Worm (Caenorhabditis elegans) whole organism, young adult: ENCODE data around the gene C41G6.12.

Experiments used
- B0019.2 ChIP-seq: fragments of 200-800 bp; sonication (Bioruptor generic); conservative IDR thresholded peaks from 2 replicates; pipeline ENCODE4 v1.3.6; 2022; ENCODE audit warnings: missing genetic modification reagents, missing genetic modification characterization, missing compliant biosample characterization
- B0261.1 ChIP-seq: sonication (generic microtip); optimal IDR thresholded peaks from 2 replicates; lab custom pipeline; 2016; ENCODE audit warnings: mild to moderate bottlenecking, missing genetic modification characterization, moderate library complexity, missing compliant biosample characterization
- F22D6.2 ChIP-seq: sonication (generic microtip); optimal IDR thresholded peaks from 2 replicates; lab custom pipeline; 2016; ENCODE audit warnings: mild to moderate bottlenecking, missing genetic modification characterization, missing compliant biosample characterization
- F23B12.7 ChIP-seq: sonication (generic microtip); optimal IDR thresholded peaks from 2 replicates; lab custom pipeline; 2017; ENCODE audit warnings: missing genetic modification characterization, mild to moderate bottlenecking, missing compliant biosample characterization, antibody characterized with exemption, moderate library complexity; ENCODE audit not compliant: insufficient read depth
- F37B4.10 ChIP-seq: fragments of 200-800 bp; sonication (Bioruptor generic); IDR thresholded peaks from 2 replicates; pipeline ENCODE4 v1.3.6; 2022; ENCODE audit warnings: missing genetic modification characterization, missing compliant biosample characterization
- F52B5.7 ChIP-seq: sonication (generic microtip); optimal IDR thresholded peaks from 2 replicates; lab custom pipeline; 2016; ENCODE audit warnings: mild to moderate bottlenecking, missing genetic modification characterization, missing compliant biosample characterization
- F57A8.1 ChIP-seq: fragments of 200-800 bp; sonication (Bioruptor generic); optimal IDR thresholded peaks from 2 replicates; lab custom pipeline; 2018; ENCODE audit warnings: mild to moderate bottlenecking, missing genetic modification characterization, moderate library complexity, missing compliant biosample characterization
- Y53F4B.3 ChIP-seq: fragments of 200-800 bp; sonication (Bioruptor generic); IDR thresholded peaks from 2 replicates; pipeline ENCODE4 v1.3.6; 2022; ENCODE audit warnings: missing genetic modification reagents, missing genetic modification characterization, missing compliant biosample characterization
- Y79H2A.3 ChIP-seq: fragments of 200-800 bp; sonication (Bioruptor generic); conservative IDR thresholded peaks from 2 replicates; pipeline ENCODE4 v1.3.6; 2022; ENCODE audit warnings: missing genetic modification reagents, missing genetic modification characterization, missing compliant biosample characterization
- Y95B8A.8 ChIP-seq: fragments of 200-800 bp; sonication (Bioruptor generic); IDR thresholded peaks from 2 replicates; pipeline ENCODE4 v1.3.6; 2022; ENCODE audit warnings: missing genetic modification reagents, missing genetic modification characterization, missing compliant biosample characterization
- ZK185.1 ChIP-seq: sonication (generic microtip); optimal IDR thresholded peaks from 2 replicates; lab custom pipeline; 2016; ENCODE audit warnings: mild to moderate bottlenecking, missing genetic modification characterization, missing compliant biosample characterization; ENCODE audit not compliant: poor library complexity, severe bottlenecking
- akir-1 ChIP-seq: fragments of 200-800 bp; sonication (Bioruptor generic); optimal IDR thresholded peaks from 2 replicates; lab custom pipeline; 2018; ENCODE audit warnings: mild to moderate bottlenecking, missing genetic modification characterization, moderate library complexity, missing compliant biosample characterization
- aptf-2 ChIP-seq: fragments of 200-800 bp; sonication (Bioruptor generic); conservative IDR thresholded peaks from 2 replicates; pipeline ENCODE4 v1.3.6; 2022; ENCODE audit warnings: missing genetic modification reagents, missing genetic modification characterization, missing compliant biosample characterization
- aptf-3 ChIP-seq: fragments of 200-800 bp; sonication (Bioruptor generic); IDR thresholded peaks from 2 replicates; pipeline ENCODE4 v1.3.6; 2022; ENCODE audit warnings: missing genetic modification characterization, missing compliant biosample characterization
- atf-7 ChIP-seq: sonication (generic microtip); optimal IDR thresholded peaks from 2 replicates; lab custom pipeline; 2017; ENCODE audit warnings: mild to moderate bottlenecking, missing genetic modification characterization, missing compliant biosample characterization
- attf-5 ChIP-seq: fragments of 200-800 bp; sonication (Bioruptor generic); optimal IDR thresholded peaks from 2 replicates; lab custom pipeline; 2018; ENCODE audit warnings: mild to moderate bottlenecking, missing genetic modification characterization, missing compliant biosample characterization
- cebp-2 ChIP-seq: fragments of 200-800 bp; sonication (Bioruptor generic); IDR thresholded peaks from 2 replicates; pipeline ENCODE4 v1.3.6; 2022; ENCODE audit warnings: missing genetic modification characterization, missing compliant biosample characterization
- ceh-40 ChIP-seq: fragments of 200-800 bp; sonication (Bioruptor generic); IDR thresholded peaks from 2 replicates; pipeline ENCODE4 v1.3.6; 2022; ENCODE audit warnings: missing genetic modification characterization, missing compliant biosample characterization
- fkh-3 ChIP-seq: sonication (generic microtip); optimal IDR thresholded peaks from 2 replicates; lab custom pipeline; 2016; ENCODE audit warnings: mild to moderate bottlenecking, missing genetic modification characterization, missing compliant biosample characterization
- hlh-12 ChIP-seq: sonication (generic microtip); optimal IDR thresholded peaks from 2 replicates; lab custom pipeline; 2016; ENCODE audit warnings: missing genetic modification characterization, missing compliant biosample characterization
- hmg-20 ChIP-seq: fragments of 200-800 bp; sonication (Bioruptor generic); IDR thresholded peaks from 2 replicates; pipeline ENCODE4 v1.3.6; 2022; ENCODE audit warnings: missing genetic modification reagents, missing genetic modification characterization, missing compliant biosample characterization
- hrde-1 ChIP-seq: sonication (generic microtip); optimal IDR thresholded peaks from 2 replicates; lab custom pipeline; 2016; ENCODE audit warnings: missing genetic modification characterization, mild to moderate bottlenecking, missing compliant biosample characterization, moderate library complexity, missing genotype, missing genetic modification reagents, borderline replicate concordance
- hsf-1 ChIP-seq: fragments of 200-800 bp; sonication (Bioruptor generic); IDR thresholded peaks from 2 replicates; pipeline ENCODE4 v1.3.6; 2022; ENCODE audit warnings: missing genetic modification reagents, missing genetic modification characterization, missing compliant biosample characterization
- lag-1 ChIP-seq: fragments of 200-800 bp; sonication (Bioruptor generic); IDR thresholded peaks from 2 replicates; pipeline ENCODE4 v1.3.6; 2022; ENCODE audit warnings: missing genetic modification reagents, missing genetic modification characterization, missing compliant biosample characterization
- let-526 ChIP-seq: fragments of 200-800 bp; sonication (Bioruptor generic); IDR thresholded peaks from 2 replicates; pipeline ENCODE4 v1.3.6; 2022; ENCODE audit warnings: missing genetic modification reagents, missing genetic modification characterization, missing compliant biosample characterization
- lin-26 ChIP-seq: fragments of 200-800 bp; sonication (Bioruptor generic); IDR thresholded peaks from 2 replicates; pipeline ENCODE4 v1.3.6; 2022; ENCODE audit warnings: missing genetic modification reagents, missing genetic modification characterization, missing compliant biosample characterization
- lin-35 ChIP-seq, 3 experiments: fragments of 150-350 bp in 2 of 3; sonication (generic microtip) in 1 of 3; optimal IDR thresholded peaks; 2 replicates each; lab custom pipeline; 2014 to 2018; ENCODE audit warnings: missing biosample characterization in 3 of 3, missing genetic modification characterization in 3 of 3, missing genetic modification reagents in 3 of 3
- lin-40 ChIP-seq: sonication (generic microtip); optimal IDR thresholded peaks from 2 replicates; lab custom pipeline; 2016; ENCODE audit warnings: missing genetic modification characterization, mild to moderate bottlenecking, missing compliant biosample characterization, missing genotype, missing genetic modification reagents
- lsy-27 ChIP-seq: sonication (generic microtip); optimal IDR thresholded peaks from 2 replicates; lab custom pipeline; 2017; ENCODE audit warnings: missing genetic modification characterization, mild to moderate bottlenecking, missing compliant biosample characterization, antibody characterized with exemption, missing genotype, borderline replicate concordance; ENCODE audit not compliant: insufficient read depth
- madf-8 ChIP-seq: fragments of 200-800 bp; sonication (Bioruptor generic); conservative IDR thresholded peaks from 2 replicates; pipeline ENCODE4 v1.3.6; 2022; ENCODE audit warnings: missing genetic modification reagents, missing genetic modification characterization, missing compliant biosample characterization
- mcd-1 ChIP-seq: fragments of 200-800 bp; sonication (Bioruptor generic); IDR thresholded peaks from 2 replicates; pipeline ENCODE4 v1.3.6; 2022; ENCODE audit warnings: missing genetic modification reagents, missing genetic modification characterization, missing compliant biosample characterization
- mel-28 ChIP-seq: sonication (generic microtip); optimal IDR thresholded peaks from 2 replicates; lab custom pipeline; 2016; ENCODE audit warnings: borderline replicate concordance, mild to moderate bottlenecking, missing genetic modification characterization, missing compliant biosample characterization
- mes-4 ChIP-seq: sonication (generic microtip); optimal IDR thresholded peaks from 2 replicates; lab custom pipeline; 2016; ENCODE audit warnings: missing genotype, missing genetic modification characterization, missing compliant biosample characterization
- mxl-1 ChIP-seq: sonication (generic microtip); optimal IDR thresholded peaks from 2 replicates; lab custom pipeline; 2016; ENCODE audit warnings: missing genetic modification characterization, missing compliant biosample characterization
- nfya-1 ChIP-seq: sonication (generic microtip); optimal IDR thresholded peaks from 2 replicates; lab custom pipeline; 2017; ENCODE audit warnings: antibody characterized with exemption, missing compliant biosample characterization, missing genetic modification characterization, borderline replicate concordance; ENCODE audit not compliant: insufficient read depth
- nfyb-1 ChIP-seq: fragments of 200-800 bp; sonication (Bioruptor generic); IDR thresholded peaks from 2 replicates; pipeline ENCODE4 v1.3.6; 2022; ENCODE audit warnings: missing genetic modification reagents, missing genetic modification characterization, missing compliant biosample characterization
- nhr-179 ChIP-seq: sonication (generic microtip); optimal IDR thresholded peaks from 2 replicates; lab custom pipeline; 2016; ENCODE audit warnings: mild to moderate bottlenecking, missing genetic modification characterization, missing compliant biosample characterization
- nhr-27 ChIP-seq: fragments of 200-800 bp; sonication (Bioruptor generic); optimal IDR thresholded peaks from 2 replicates; lab custom pipeline; 2018; ENCODE audit warnings: mild to moderate bottlenecking, missing genetic modification characterization, moderate library complexity, missing compliant biosample characterization
- nhr-80 ChIP-seq: sonication (generic microtip); optimal IDR thresholded peaks from 2 replicates; lab custom pipeline; 2016; ENCODE audit warnings: missing genetic modification characterization, missing compliant biosample characterization
- rcor-1 ChIP-seq: fragments of 200-800 bp; sonication (Bioruptor generic); IDR thresholded peaks from 2 replicates; pipeline ENCODE4 v1.3.6; 2022; ENCODE audit warnings: missing genetic modification reagents, missing genetic modification characterization, missing compliant biosample characterization
- repo-1 ChIP-seq: sonication (generic microtip); optimal IDR thresholded peaks from 2 replicates; lab custom pipeline; 2017; ENCODE audit warnings: mild to moderate bottlenecking, missing genetic modification characterization, missing compliant biosample characterization
- sea-2 ChIP-seq: fragments of 200-800 bp; sonication (Bioruptor generic); IDR thresholded peaks from 2 replicates; pipeline ENCODE4 v1.3.6; 2022; ENCODE audit warnings: missing genetic modification characterization, missing compliant biosample characterization
- snpc-1.1 ChIP-seq: sonication (generic microtip); optimal IDR thresholded peaks from 2 replicates; lab custom pipeline; 2017; ENCODE audit warnings: missing genetic modification characterization, mild to moderate bottlenecking, missing compliant biosample characterization, antibody characterized with exemption, moderate library complexity, missing genotype, missing genetic modification reagents; ENCODE audit not compliant: insufficient read depth
- somi-1 ChIP-seq: fragments of 200-800 bp; sonication (Bioruptor generic); optimal IDR thresholded peaks from 2 replicates; lab custom pipeline; 2018; ENCODE audit warnings: mild to moderate bottlenecking, missing genetic modification characterization, missing compliant biosample characterization
- tlf-1 ChIP-seq: fragments of 200-800 bp; sonication (Bioruptor generic); optimal IDR thresholded peaks from 2 replicates; lab custom pipeline; 2018; ENCODE audit warnings: mild to moderate bottlenecking, missing genetic modification characterization, missing compliant biosample characterization
- unc-130 ChIP-seq: sonication (generic microtip); optimal IDR thresholded peaks from 2 replicates; lab custom pipeline; 2016; ENCODE audit warnings: missing genetic modification reagents, missing genetic modification characterization, missing compliant biosample characterization
- ztf-28 ChIP-seq: fragments of 200-800 bp; sonication (Bioruptor generic); IDR thresholded peaks from 2 replicates; pipeline ENCODE4 v1.3.6; 2022; ENCODE audit warnings: missing genetic modification reagents, missing genetic modification characterization, missing compliant biosample characterization

Gene C41G6.12

DNA sequence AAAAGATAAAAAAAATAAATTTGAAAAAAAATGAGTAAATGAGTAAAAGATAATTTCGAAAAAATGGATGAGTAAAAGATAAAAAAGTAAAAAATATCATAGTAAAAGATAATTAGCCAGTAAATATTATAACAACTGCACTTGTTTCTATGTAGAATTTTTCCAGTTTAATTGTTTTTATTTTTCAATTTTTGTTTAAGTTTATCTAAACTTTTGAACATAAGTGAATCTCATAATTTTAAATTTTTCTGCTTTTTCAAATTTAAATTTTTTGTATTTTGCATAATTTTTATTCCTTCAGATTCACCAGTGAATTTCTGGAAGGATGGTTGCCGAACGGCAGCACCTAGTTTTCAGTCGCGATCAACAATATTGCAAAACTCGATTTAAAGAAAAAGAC is 33.7 kb upstream of the C41G6.12 start, which contains the start of gene chil-12:
chil-12 (plus strand) TSS at position 301 of the 400 bp plus-strand sequence.
- TF ChIP-seq aptf-2 (GFP tag; lab: Robert Waterston, UW): no peak
- TF ChIP-seq nfyb-1 (GFP tag; lab: Robert Waterston, UW): no peak
- no peak for TF ChIP-seq lin-40 (tag; lab: Kevin White, UChicago)
- TF ChIP-seq snpc-1.1 (tag; lab: Kevin White, UChicago): no peak
- no peak for TF ChIP-seq F23B12.7
- no peak for TF ChIP-seq nhr-27 (tag; lab: Kevin White, UChicago)
- no peak for TF ChIP-seq fkh-3
- no peak for TF ChIP-seq F37B4.10
- TF ChIP-seq hsf-1: no peak
- TF ChIP-seq sea-2 (GFP tag; lab: Robert Waterston, UW): no peak
- TF ChIP-seq ztf-28 (GFP tag; lab: Robert Waterston, UW): no peak
- TF ChIP-seq B0261.1 (tag; lab: Kevin White, UChicago): no peak
- TF ChIP-seq attf-5: no peak
- TF ChIP-seq nhr-80: no peak
- no peak for TF ChIP-seq lsy-27 (tag; lab: Kevin White, UChicago)

- TF ChIP-seq aptf-3 (GFP tag; lab: Robert Waterston, UW) (no peak), akir-1 (no peak), hmg-20 (GFP tag; lab: Robert Waterston, UW) (no peak), atf-7 (tag; lab: Kevin White, UChicago) (no peak), hrde-1 (no peak), tlf-1 (GFP tag; lab: Kevin White, UChicago) (no peak), nhr-179 (no peak), Y53F4B.3 (no peak), F37B4.10 (no peak), unc-130 (GFP tag; lab: Kevin White, UChicago) (no peak), F57A8.1 (GFP tag; lab: Kevin White, UChicago) (no peak), madf-8 (no peak), mes-4 (tag; lab: Kevin White, UChicago) (no peak), F22D6.2 (tag; lab: Kevin White, UChicago) (no peak), lin-35 (GFP tag; optimal IDR thresholded peaks at IDR 0.05; lab: Kevin White, UChicago) (no peak), B0261.1 (tag; lab: Kevin White, UChicago) (no peak), cebp-2 (GFP tag; lab: Robert Waterston, UW) (no peak), somi-1 (GFP tag; lab: Kevin White, UChicago) (no peak)
- TF ChIP-seq, all 124 proteins: peak for 0
Measured at ce11 chrV:15240215-15240614, 32.6 kb upstream of the C41G6.12 start, which contains the start of gene srw-11. TSS of gene srw-11 (minus strand) at chrV:15240315.

DNA sequence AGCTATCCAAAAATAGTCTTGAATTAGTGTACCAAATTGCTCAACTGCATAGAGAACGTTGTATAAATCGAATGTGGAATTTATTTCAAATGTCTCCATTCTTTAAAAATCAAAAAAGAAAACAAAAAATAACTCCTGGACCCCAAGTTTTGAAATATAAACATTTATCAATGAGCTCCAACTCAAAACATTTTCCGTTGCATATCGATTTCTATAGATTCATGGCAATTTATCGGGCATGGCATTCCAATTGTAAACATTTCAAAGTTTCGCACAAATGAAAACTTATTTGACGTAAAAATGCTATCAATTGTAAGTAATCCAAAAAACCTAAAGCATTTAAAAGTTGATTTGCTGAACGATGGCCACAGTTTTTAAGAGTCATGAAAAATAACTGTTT is 31.0 kb upstream of the C41G6.12 start, which contains the start of gene srw-12:
srw-12 (minus strand) TSS at position 101 of the 400 bp plus-strand sequence.
- TF ChIP-seq lin-26 (GFP tag; lab: Robert Waterston, UW): no peak
- TF ChIP-seq nfya-1 (tag; lab: Kevin White, UChicago): no peak
- TF ChIP-seq lag-1 (GFP tag; lab: Robert Waterston, UW): no peak
- TF ChIP-seq hlh-12 (tag; lab: Kevin White, UChicago): no peak
- TF ChIP-seq ceh-40: no peak
- no peak for TF ChIP-seq mel-28 (tag; lab: Kevin White, UChicago)
- no peak for TF ChIP-seq mxl-1 (tag; lab: Kevin White, UChicago)
- no peak for TF ChIP-seq hsf-1
- no peak for TF ChIP-seq rcor-1 (GFP tag; lab: Robert Waterston, UW)
- no peak for TF ChIP-seq Y79H2A.3 (GFP tag; lab: Robert Waterston, UW)
- TF ChIP-seq Y95B8A.8 (GFP tag; lab: Robert Waterston, UW): no peak
- TF ChIP-seq somi-1 (GFP tag; lab: Kevin White, UChicago): no peak
- TF ChIP-seq B0019.2 (GFP tag; lab: Robert Waterston, UW): no peak
- TF ChIP-seq mcd-1: no peak
- TF ChIP-seq F52B5.7 (tag; lab: Kevin White, UChicago): no peak
- no peak for TF ChIP-seq ZK185.1 (tag; lab: Kevin White, UChicago)
- TF ChIP-seq let-526 (GFP tag; lab: Robert Waterston, UW): no peak
- no peak for TF ChIP-seq nhr-80
- TF ChIP-seq repo-1 (tag; lab: Kevin White, UChicago): no peak
